Worm (Caenorhabditis elegans) whole organism, late embryonic: Measurements from ENCODE around the gene krr-1.

ENCODE experiments used
- F13H6.1 ChIP-seq: sonication (generic microtip); optimal IDR thresholded peaks from 2 replicates; lab custom pipeline; 2016; ENCODE audit warnings: missing genetic modification characterization, missing compliant biosample characterization
- K02D7.2 ChIP-seq: sonication (generic microtip); optimal IDR thresholded peaks from 2 replicates; lab custom pipeline; 2017; ENCODE audit warnings: mild to moderate bottlenecking, missing genetic modification characterization, missing compliant biosample characterization
- Y22D7AL.16 ChIP-seq: sonication (generic microtip); optimal IDR thresholded peaks from 2 replicates; lab custom pipeline; 2016; ENCODE audit warnings: missing genetic modification characterization, missing compliant biosample characterization
- ahr-1 ChIP-seq: sonication (generic microtip); optimal IDR thresholded peaks from 2 replicates; lab custom pipeline; 2016; ENCODE audit warnings: missing genetic modification characterization, missing compliant biosample characterization
- ama-1 ChIP-seq: fragments of 150-350 bp; optimal IDR thresholded peaks from 2 replicates; lab custom pipeline; 2014
- ceh-14 ChIP-seq: sonication (generic microtip); optimal IDR thresholded peaks from 2 replicates; lab custom pipeline; 2016; ENCODE audit warnings: missing genotype, missing genetic modification characterization, missing compliant biosample characterization
- ceh-18 ChIP-seq: sonication (generic microtip); optimal IDR thresholded peaks from 2 replicates; lab custom pipeline; 2016; ENCODE audit warnings: missing genetic modification characterization, missing compliant biosample characterization
- ceh-19 ChIP-seq: fragments of 200-800 bp; sonication (Bioruptor generic); optimal IDR thresholded peaks from 2 replicates; lab custom pipeline; 2018; ENCODE audit warnings: mild to moderate bottlenecking, missing genetic modification characterization, missing compliant biosample characterization
- ceh-22 ChIP-seq: sonication (generic microtip); optimal IDR thresholded peaks from 2 replicates; lab custom pipeline; 2017; ENCODE audit warnings: missing biosample characterization, missing genetic modification characterization
- ceh-30 ChIP-seq: fragments of 150-350 bp; optimal IDR thresholded peaks from 2 replicates; lab custom pipeline; 2014; ENCODE audit warnings: missing biosample characterization, missing genetic modification characterization
- ceh-31 ChIP-seq: sonication (generic microtip); optimal IDR thresholded peaks from 2 replicates; lab custom pipeline; 2016; ENCODE audit warnings: missing genetic modification characterization, missing compliant biosample characterization
- ceh-34 ChIP-seq: sonication (generic microtip); optimal IDR thresholded peaks from 2 replicates; lab custom pipeline; 2016; ENCODE audit warnings: mild to moderate bottlenecking, missing genetic modification characterization, missing compliant biosample characterization
- ceh-45 ChIP-seq: fragments of 200-800 bp; sonication (Bioruptor generic); IDR thresholded peaks from 2 replicates; pipeline ENCODE4 v1.3.6; 2022; ENCODE audit warnings: missing genetic modification reagents, missing genetic modification characterization, missing compliant biosample characterization
- ceh-9 ChIP-seq: sonication (generic microtip); optimal IDR thresholded peaks from 2 replicates; lab custom pipeline; 2016; ENCODE audit warnings: mild to moderate bottlenecking, missing genetic modification characterization, inconsistent platforms, missing compliant biosample characterization
- che-1 ChIP-seq: sonication (generic microtip); optimal IDR thresholded peaks from 2 replicates; lab custom pipeline; 2016; ENCODE audit warnings: mild to moderate bottlenecking, missing genetic modification characterization, missing compliant biosample characterization
- dve-1 ChIP-seq: sonication (generic microtip); optimal IDR thresholded peaks from 2 replicates; lab custom pipeline; 2017; ENCODE audit warnings: antibody characterized with exemption, mild to moderate bottlenecking, missing genetic modification characterization, missing compliant biosample characterization
- elt-2 ChIP-seq: sonication (generic microtip); optimal IDR thresholded peaks from 2 replicates; lab custom pipeline; 2016; ENCODE audit warnings: missing genetic modification reagents, missing genetic modification characterization, missing compliant biosample characterization
- ets-4 ChIP-seq: sonication (generic microtip); optimal IDR thresholded peaks from 2 replicates; lab custom pipeline; 2016; ENCODE audit warnings: missing genetic modification characterization, missing compliant biosample characterization
- gmeb-2 ChIP-seq: sonication (generic microtip); optimal IDR thresholded peaks from 2 replicates; lab custom pipeline; 2016; ENCODE audit warnings: missing genetic modification characterization, inconsistent platforms, missing compliant biosample characterization
- hlh-13 ChIP-seq: fragments of 200-800 bp; sonication (Bioruptor generic); optimal IDR thresholded peaks from 2 replicates; lab custom pipeline; 2018; ENCODE audit warnings: mild to moderate bottlenecking, missing genetic modification characterization, missing compliant biosample characterization
- hlh-6 ChIP-seq: sonication (generic microtip); optimal IDR thresholded peaks from 2 replicates; lab custom pipeline; 2016; ENCODE audit warnings: missing genotype, missing genetic modification characterization, missing compliant biosample characterization
- hlh-8 ChIP-seq: sonication (generic microtip); optimal IDR thresholded peaks from 2 replicates; lab custom pipeline; 2016; ENCODE audit warnings: missing genotype, missing genetic modification characterization, missing compliant biosample characterization
- lin-11 ChIP-seq: fragments of 200-800 bp; sonication (Bioruptor generic); optimal IDR thresholded peaks from 2 replicates; lab custom pipeline; 2018; ENCODE audit warnings: mild to moderate bottlenecking, missing genetic modification characterization, missing compliant biosample characterization
- nhr-11 ChIP-seq: fragments of 150-350 bp; optimal IDR thresholded peaks from 2 replicates; lab custom pipeline; 2014; ENCODE audit warnings: missing biosample characterization, missing genetic modification characterization
- nhr-232 ChIP-seq: sonication (generic microtip); optimal IDR thresholded peaks from 2 replicates; lab custom pipeline; 2016; ENCODE audit warnings: missing genetic modification characterization, missing compliant biosample characterization
- npax-4 ChIP-seq: sonication (generic microtip); optimal IDR thresholded peaks from 2 replicates; lab custom pipeline; 2016; ENCODE audit warnings: missing genetic modification characterization, missing compliant biosample characterization
- odd-2 ChIP-seq: sonication (generic microtip); optimal IDR thresholded peaks from 2 replicates; lab custom pipeline; 2017; ENCODE audit warnings: antibody characterized with exemption, mild to moderate bottlenecking, missing genetic modification characterization, missing compliant biosample characterization
- pag-3 ChIP-seq: sonication (generic microtip); optimal IDR thresholded peaks from 2 replicates; lab custom pipeline; 2016; ENCODE audit warnings: missing compliant biosample characterization, missing genetic modification characterization, borderline replicate concordance
- pax-1 ChIP-seq: fragments of 150-350 bp; optimal IDR thresholded peaks from 2 replicates; lab custom pipeline; 2014; ENCODE audit warnings: missing biosample characterization, missing genetic modification characterization
- pha-2 ChIP-seq: sonication (generic microtip); optimal IDR thresholded peaks from 2 replicates; lab custom pipeline; 2017; ENCODE audit warnings: mild to moderate bottlenecking, missing genetic modification characterization, missing compliant biosample characterization
- pha-4 ChIP-seq: fragments of 150-350 bp; optimal IDR thresholded peaks from 2 replicates; lab custom pipeline; 2018; ENCODE audit warnings: missing biosample characterization, missing genetic modification reagents, missing genetic modification characterization
- pqm-1 ChIP-seq: sonication (generic microtip); optimal IDR thresholded peaks from 2 replicates; lab custom pipeline; 2016; ENCODE audit warnings: missing genetic modification characterization, missing compliant biosample characterization
- sdc-2 ChIP-seq: sonication (generic microtip); optimal IDR thresholded peaks from 2 replicates; lab custom pipeline; 2016; ENCODE audit warnings: missing genotype, missing genetic modification characterization, missing compliant biosample characterization
- sox-2 ChIP-seq: fragments of 200-800 bp; sonication (Bioruptor generic); IDR thresholded peaks from 2 replicates; pipeline ENCODE4 v1.3.6; 2022; ENCODE audit warnings: missing genetic modification reagents, missing genetic modification characterization, missing compliant biosample characterization
- sox-4 ChIP-seq: sonication (generic microtip); optimal IDR thresholded peaks from 2 replicates; lab custom pipeline; 2017; ENCODE audit warnings: mild to moderate bottlenecking, missing genetic modification characterization, inconsistent platforms, missing compliant biosample characterization
- tbx-7 ChIP-seq: sonication (generic microtip); optimal IDR thresholded peaks from 2 replicates; lab custom pipeline; 2016; ENCODE audit warnings: missing genotype, missing genetic modification characterization, missing compliant biosample characterization
- unc-3 ChIP-seq, 2 experiments: fragments of 200-800 bp in 1 of 2; sonication (Bioruptor generic) in 1 of 2; sonication (generic microtip) in 1 of 2; conservative IDR thresholded peaks in 1 of 2; optimal IDR thresholded peaks in 1 of 2; 2 replicates each; pipeline versions ENCODE4 v1.3.6 to Lab custom; 2016 to 2022; ENCODE audit warnings: missing compliant biosample characterization in 2 of 2, missing genetic modification characterization in 2 of 2, missing genetic modification reagents in 1 of 2
- zip-5 ChIP-seq: sonication (generic microtip); optimal IDR thresholded peaks from 2 replicates; lab custom pipeline; 2016; ENCODE audit warnings: missing genetic modification characterization, missing compliant biosample characterization
- ztf-16 ChIP-seq: sonication (generic microtip); optimal IDR thresholded peaks from 2 replicates; lab custom pipeline; 2017; ENCODE audit warnings: missing genetic modification characterization, missing compliant biosample characterization

The krr-1 gene

ce11 chrV:7224353-7224752 is 6.6 kb upstream of the krr-1 start:
- TF ChIP-seq pag-3: no peak
- no peak for TF ChIP-seq zip-5
- TF ChIP-seq, all 69 proteins: peak for 0

- TF ChIP-seq ceh-22 (tag; lab: Kevin White, UChicago) (no peak), ceh-30 (no peak), ztf-16 (tag; lab: Kevin White, UChicago) (no peak), che-1 (tag; lab: Kevin White, UChicago) (no peak), ceh-34 (tag; lab: Kevin White, UChicago) (no peak), Y22D7AL.16 (no peak), sox-4 (tag; lab: Kevin White, UChicago) (no peak), nhr-232 (no peak), ceh-18 (no peak), pha-2 (tag; lab: Kevin White, UChicago) (no peak), tbx-7 (tag; lab: Kevin White, UChicago) (no peak), ets-4 (tag; lab: Kevin White, UChicago) (no peak)
Measured at ce11 chrV:7224947-7225346, 6.0 kb upstream of the krr-1 start, which contains the start of gene fkb-3. fkb-3 (plus strand) TSS chrV:7225223.

- TF ChIP-seq unc-3 (GFP tag; conservative IDR thresholded peaks at IDR 0.05; lab: Robert Waterston, UW) (no peak), unc-3 (tag; optimal IDR thresholded peaks at IDR 0.05; lab: Kevin White, UChicago) (no peak), elt-2 (tag; lab: Kevin White, UChicago) (no peak), ama-1 (lab: Kevin White, UChicago) (peak; percentile 63)
Measured at ce11 chrV:7225894-7226293, 5.1 kb upstream of the krr-1 start.

ce11 chrV:7231524-7231923 is 534 bp downstream of the krr-1 start:
- TF ChIP-seq lin-11 (no peak), hlh-6 (no peak), ceh-45 (no peak), hlh-8 (tag; lab: Kevin White, UChicago) (no peak), K02D7.2 (tag; lab: Kevin White, UChicago) (no peak), ceh-19 (GFP tag; lab: Kevin White, UChicago) (no peak), elt-2 (tag; lab: Kevin White, UChicago) (no peak), gmeb-2 (tag; lab: Kevin White, UChicago) (no peak), ceh-31 (no peak), unc-3 (GFP tag; conservative IDR thresholded peaks at IDR 0.05; lab: Robert Waterston, UW) (no peak), unc-3 (tag; optimal IDR thresholded peaks at IDR 0.05; lab: Kevin White, UChicago) (no peak)

- TF ChIP-seq hlh-8 (tag; lab: Kevin White, UChicago) (no peak), ahr-1 (tag; lab: Kevin White, UChicago) (no peak), F13H6.1 (no peak), unc-3 (GFP tag; conservative IDR thresholded peaks at IDR 0.05; lab: Robert Waterston, UW) (no peak), unc-3 (tag; optimal IDR thresholded peaks at IDR 0.05; lab: Kevin White, UChicago) (no peak), ceh-9 (tag; lab: Kevin White, UChicago) (no peak), pax-1 (tag; lab: Kevin White, UChicago) (no peak), odd-2 (no peak), ceh-14 (tag; lab: Kevin White, UChicago) (no peak), sdc-2 (tag; lab: Kevin White, UChicago) (no peak), ceh-18 (no peak), hlh-13 (no peak), nhr-11 (no peak)
Measured at ce11 chrV:7234726-7235125, 3.7 kb downstream of the krr-1 start, which contains the start of gene C05C8.5. C05C8.5 (minus strand) TSS chrV:7234826.

- no peak for TF ChIP-seq hlh-13
- no peak for TF ChIP-seq sox-2 (GFP tag; lab: Robert Waterston, UW)
- TF ChIP-seq F13H6.1: no peak
- no peak for TF ChIP-seq pha-4 (tag; lab: Kevin White, UChicago)
- TF ChIP-seq npax-4 (tag; lab: Kevin White, UChicago): no peak
- TF ChIP-seq odd-2: no peak
- TF ChIP-seq ceh-14 (tag; lab: Kevin White, UChicago): no peak
- TF ChIP-seq zip-5: no peak
- no peak for TF ChIP-seq dve-1 (tag; lab: Kevin White, UChicago)
- no peak for TF ChIP-seq unc-3 (GFP tag; conservative IDR thresholded peaks at IDR 0.05; lab: Robert Waterston, UW)
- no peak for TF ChIP-seq unc-3 (tag; optimal IDR thresholded peaks at IDR 0.05; lab: Kevin White, UChicago)
- no peak for TF ChIP-seq pqm-1 (tag; lab: Kevin White, UChicago)
- TF ChIP-seq, all 69 proteins: peak for 0
Measured at ce11 chrV:7236694-7237093, 5.7 kb downstream of the krr-1 start.
